Fruit fly (Drosophila melanogaster) ovary, adult (tissue): ENCODE results near the gene yip7.

Experiments used
- CG17801 ChIP-seq: fragments of 200-800 bp; optimal IDR thresholded peaks from 2 replicates; lab custom pipeline; 2019; ENCODE audit warnings: missing biosample characterization, mild to moderate bottlenecking, missing genetic modification characterization, moderate library complexity; ENCODE audit not compliant: partially characterized antibody

The yip7 gene

dm6 chr3L:6082561-6082960 lies 47.5 kb downstream of the yip7 start, which contains the start of gene CG13293:
Gene CG13293 (plus strand): TSS chr3L:6082883.
- TF ChIP-seq CG17801 (GFP tag; lab: Kevin White, UChicago): no peak

- no peak for TF ChIP-seq CG17801 (GFP tag; lab: Kevin White, UChicago)
Observed at dm6 chr3L:6084446-6084845, 49.4 kb downstream of the yip7 start.

dm6 chr3L:6085157-6085556 lies 50.1 kb downstream of the yip7 start:
- no peak for TF ChIP-seq CG17801 (GFP tag; lab: Kevin White, UChicago)
